Fruit fly (Drosophila melanogaster) whole organism, prepupa: ENCODE data around the gene cue.
A peak's percentile ranks its signal among the peaks of the same experiment; 100 is the strongest.

ENCODE experiments used
- Blimp-1 ChIP-seq: fragments of 200-800 bp; sonication (Bioruptor generic); optimal IDR thresholded peaks from 3 replicates; lab custom pipeline; 2017; ENCODE audit warnings: missing biosample characterization, missing genetic modification characterization, mild to moderate bottlenecking, moderate library complexity, missing genetic modification reagents
- CG10631 ChIP-seq: fragments of 200-800 bp; sonication (Bioruptor generic); optimal IDR thresholded peaks from 2 replicates; lab custom pipeline; 2016; ENCODE audit warnings: missing biosample characterization, missing genetic modification characterization
- CG10669 ChIP-seq: fragments of 200-800 bp; sonication (Bioruptor generic); optimal IDR thresholded peaks from 3 replicates; lab custom pipeline; 2018; ENCODE audit warnings: missing biosample characterization, mild to moderate bottlenecking, missing genetic modification characterization, moderate library complexity
- CG11294 ChIP-seq: fragments of 200-800 bp; sonication (Bioruptor generic); IDR thresholded peaks from 2 replicates; pipeline ENCODE4 v1.3.6; 2022; ENCODE audit warnings: missing biosample characterization, missing genetic modification characterization
- CG6808 ChIP-seq: fragments of 200-800 bp; sonication (Bioruptor generic); optimal IDR thresholded peaks from 3 replicates; lab custom pipeline; 2017; ENCODE audit warnings: missing biosample characterization, missing genetic modification characterization, mild to moderate bottlenecking, moderate library complexity, missing genetic modification reagents
- Met ChIP-seq: fragments of 200-800 bp; sonication (Bioruptor generic); optimal IDR thresholded peaks from 3 replicates; lab custom pipeline; 2016; ENCODE audit warnings: missing biosample characterization, missing genetic modification characterization
- cyc ChIP-seq: fragments of 200-800 bp; sonication (Bioruptor generic); optimal IDR thresholded peaks from 3 replicates; lab custom pipeline; 2016; ENCODE audit warnings: missing biosample characterization, missing genetic modification characterization
- dac ChIP-seq: fragments of 200-800 bp; sonication (Bioruptor generic); optimal IDR thresholded peaks from 2 replicates; lab custom pipeline; 2017; ENCODE audit warnings: missing biosample characterization, mild to moderate bottlenecking, missing genetic modification characterization
- esn ChIP-seq: fragments of 200-800 bp; sonication (Bioruptor generic); optimal IDR thresholded peaks from 2 replicates; lab custom pipeline; 2016; ENCODE audit warnings: missing biosample characterization, mild to moderate bottlenecking, missing genetic modification characterization, moderate library complexity
- fkh ChIP-seq: fragments of 200-800 bp; sonication (Bioruptor generic); optimal IDR thresholded peaks from 3 replicates; lab custom pipeline; 2017; ENCODE audit warnings: missing biosample characterization, mild to moderate bottlenecking, missing genetic modification characterization, moderate library complexity
- pdm3 ChIP-seq: fragments of 200-800 bp; sonication (Bioruptor generic); optimal IDR thresholded peaks from 3 replicates; lab custom pipeline; 2016; ENCODE audit warnings: missing biosample characterization, missing genetic modification characterization
- topi ChIP-seq: fragments of 200-800 bp; sonication (Bioruptor generic); optimal IDR thresholded peaks from 3 replicates; lab custom pipeline; 2016; ENCODE audit warnings: missing biosample characterization, missing genetic modification characterization

DNA sequence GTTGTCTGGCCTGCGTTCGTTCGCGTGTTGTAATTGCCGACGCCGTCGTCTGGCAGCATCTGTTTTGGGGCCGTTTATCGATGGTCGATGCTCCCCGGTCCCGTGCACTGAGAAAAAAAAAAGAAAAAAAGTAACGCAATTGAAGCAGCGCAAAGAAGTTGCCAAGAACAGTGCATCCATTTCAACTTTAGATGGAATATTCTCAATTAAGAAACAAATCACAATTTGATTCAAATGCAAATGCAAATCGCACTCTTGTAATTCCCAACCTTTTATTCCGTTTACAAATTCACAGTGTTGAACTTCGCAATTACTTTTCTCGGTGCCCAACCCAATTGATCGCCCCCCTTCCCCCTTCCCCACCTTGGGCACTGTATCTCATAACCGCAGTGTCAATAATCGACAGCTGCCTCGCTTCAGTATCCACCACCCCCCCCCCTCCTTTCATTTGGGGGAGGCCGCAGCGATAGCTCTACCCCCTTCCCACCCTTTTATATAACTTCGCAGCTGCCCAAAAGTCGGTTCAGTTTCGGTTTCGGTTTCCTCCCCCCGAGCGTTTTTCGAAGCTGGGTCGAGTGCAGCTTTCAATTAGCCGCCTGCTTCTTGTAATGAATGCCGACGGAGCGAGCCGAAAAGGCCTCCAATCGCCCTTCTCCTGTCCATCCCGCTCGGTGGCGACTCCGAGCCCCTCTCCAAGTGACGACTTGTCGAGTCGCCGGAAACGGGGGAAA lies 58.9 kb downstream of the cue start:
- TF ChIP-seq CG6808 (GFP tag; lab: Kevin White, UChicago): no peak
- peak; percentile 66 for TF ChIP-seq esn (GFP tag; lab: Kevin White, UChicago)
- TF ChIP-seq topi: peak; percentile 64
- no peak for TF ChIP-seq Blimp-1 (GFP tag; lab: Kevin White, UChicago)
- peak; percentile 32 for TF ChIP-seq pdm3 (GFP tag; lab: Kevin White, UChicago)
- no peak for TF ChIP-seq CG10669 (GFP tag; lab: Kevin White, UChicago)
- no peak for TF ChIP-seq CG11294 (GFP tag; lab: Robert Waterston, UW)
- TF ChIP-seq fkh (GFP tag; lab: Kevin White, UChicago): no peak
- no peak for TF ChIP-seq dac
- no peak for TF ChIP-seq CG10631 (GFP tag; lab: Kevin White, UChicago)
- TF ChIP-seq cyc (GFP tag; lab: Kevin White, UChicago): peak; percentile 75
- TF ChIP-seq Met (GFP tag; lab: Kevin White, UChicago): peak; percentile 74
